Fruit fly (Drosophila melanogaster) whole organism, pupa: ENCODE measurements around the gene CG2260.

Experiments
- CG10348 ChIP-seq: fragments of 200-800 bp; sonication (Bioruptor generic); IDR thresholded peaks from 2 replicates; pipeline ENCODE4 v1.3.6; 2022; ENCODE audit warnings: missing biosample characterization, missing genetic modification characterization
- CG12605 ChIP-seq: fragments of 200-800 bp; sonication (Bioruptor generic); IDR thresholded peaks from 2 replicates; pipeline ENCODE4 v1.3.6; 2022; ENCODE audit warnings: missing biosample characterization, missing genetic modification characterization
- CG13204 ChIP-seq: fragments of 200-800 bp; sonication (Bioruptor generic); optimal IDR thresholded peaks from 2 replicates; lab custom pipeline; 2018; ENCODE audit warnings: missing biosample characterization, mild to moderate bottlenecking, missing genetic modification characterization, moderate library complexity
- CG14655 ChIP-seq: fragments of 200-800 bp; sonication (Bioruptor generic); optimal IDR thresholded peaks from 3 replicates; lab custom pipeline; 2017; ENCODE audit warnings: mild to moderate bottlenecking, missing biosample characterization, missing genetic modification reagents, missing genetic modification characterization
- CG15710 ChIP-seq: fragments of 200-800 bp; sonication (Bioruptor generic); optimal IDR thresholded peaks from 2 replicates; lab custom pipeline; 2018; ENCODE audit warnings: missing biosample characterization, mild to moderate bottlenecking, missing genetic modification characterization, moderate library complexity
- CG17806 ChIP-seq: fragments of 200-800 bp; sonication (Bioruptor generic); optimal IDR thresholded peaks from 2 replicates; lab custom pipeline; 2018; ENCODE audit warnings: missing biosample characterization, mild to moderate bottlenecking, missing genetic modification characterization, moderate library complexity
- CG32121 ChIP-seq: fragments of 200-800 bp; sonication (Bioruptor generic); IDR thresholded peaks from 2 replicates; pipeline ENCODE4 v1.3.6; 2022; ENCODE audit warnings: missing biosample characterization, missing genetic modification characterization
- CG34367 ChIP-seq: fragments of 200-800 bp; sonication (Bioruptor generic); optimal IDR thresholded peaks from 2 replicates; lab custom pipeline; 2018; ENCODE audit warnings: missing biosample characterization, mild to moderate bottlenecking, missing genetic modification characterization
- CG4496 ChIP-seq: fragments of 200-800 bp; sonication (Bioruptor generic); IDR thresholded peaks from 3 replicates; pipeline ENCODE4 v1.3.6; 2022; ENCODE audit warnings: missing biosample characterization, missing genetic modification characterization
- CG8159 ChIP-seq: fragments of 200-800 bp; sonication (Bioruptor generic); optimal IDR thresholded peaks from 3 replicates; lab custom pipeline; 2018; ENCODE audit warnings: missing biosample characterization, mild to moderate bottlenecking, missing genetic modification characterization, moderate library complexity
- CG8301 ChIP-seq: fragments of 200-800 bp; sonication (Bioruptor generic); optimal IDR thresholded peaks from 2 replicates; lab custom pipeline; 2018; ENCODE audit warnings: missing biosample characterization, mild to moderate bottlenecking, missing genetic modification characterization
- CG9948 ChIP-seq: fragments of 200-800 bp; sonication (Bioruptor generic); optimal IDR thresholded peaks from 2 replicates; lab custom pipeline; 2018; ENCODE audit warnings: missing biosample characterization, mild to moderate bottlenecking, missing genetic modification characterization, moderate library complexity
- D1 ChIP-seq: fragments of 200-800 bp; sonication (Bioruptor generic); optimal IDR thresholded peaks from 2 replicates; lab custom pipeline; 2018; ENCODE audit warnings: missing biosample characterization, mild to moderate bottlenecking, missing genetic modification characterization, moderate library complexity
- EcR ChIP-seq: fragments of 200-800 bp; sonication (Bioruptor generic); optimal IDR thresholded peaks from 3 replicates; lab custom pipeline; 2019; ENCODE audit warnings: missing biosample characterization, missing genetic modification characterization, mild to moderate bottlenecking, moderate library complexity, missing genetic modification reagents
- Ets98B ChIP-seq: fragments of 200-800 bp; sonication (Bioruptor generic); IDR thresholded peaks from 2 replicates; pipeline ENCODE4 v1.3.6; 2022; ENCODE audit warnings: missing biosample characterization, missing genetic modification characterization
- Pif1A ChIP-seq: fragments of 200-800 bp; sonication (Bioruptor generic); optimal IDR thresholded peaks from 3 replicates; lab custom pipeline; 2016; ENCODE audit warnings: missing biosample characterization, missing genetic modification characterization
- Pif1B ChIP-seq: fragments of 200-800 bp; sonication (Bioruptor generic); optimal IDR thresholded peaks from 3 replicates; lab custom pipeline; 2016; ENCODE audit warnings: missing biosample characterization, missing genetic modification characterization
- Snoo ChIP-seq: fragments of 200-800 bp; sonication (Bioruptor generic); optimal IDR thresholded peaks from 3 replicates; lab custom pipeline; 2017; ENCODE audit warnings: missing biosample characterization, mild to moderate bottlenecking, missing genetic modification characterization, inconsistent platforms
- fd96Ca ChIP-seq: fragments of 200-800 bp; sonication (Bioruptor generic); IDR thresholded peaks from 3 replicates; pipeline ENCODE4 v1.3.6; 2022; ENCODE audit warnings: missing biosample characterization, missing genetic modification characterization
- gl ChIP-seq: fragments of 200-800 bp; sonication (Bioruptor generic); optimal IDR thresholded peaks from 2 replicates; lab custom pipeline; 2018; ENCODE audit warnings: missing biosample characterization, mild to moderate bottlenecking, missing genetic modification characterization
- rn ChIP-seq: fragments of 200-800 bp; sonication (Bioruptor generic); IDR thresholded peaks from 2 replicates; pipeline ENCODE4 v1.3.6; 2022; ENCODE audit warnings: missing biosample characterization, missing genetic modification characterization

Gene CG2260

dm6 chrX:8092075-8092682 lies 28.8 kb downstream of the CG2260 start:
- TF ChIP-seq EcR (GFP tag; lab: Kevin White, UChicago) (no peak), CG32121 (peak; percentile 95), CG14655 (GFP tag; lab: Kevin White, UChicago) (peak; percentile 98), CG17806 (tag; lab: Kevin White, UChicago) (peak; percentile 95), fd96Ca (peak; percentile 72; the same call in 2 of the 3 replicates), Ets98B (GFP tag; lab: Robert Waterston, UW) (peak; percentile 93), CG8301 (tag; lab: Kevin White, UChicago) (peak; percentile 95), CG12605 (GFP tag; lab: Robert Waterston, UW) (peak; percentile 90), CG13204 (GFP tag; lab: Kevin White, UChicago) (peak; percentile 87), Snoo (tag; lab: Kevin White, UChicago) (peak; percentile 94), rn (peak; percentile 83), CG34367 (peak; percentile 92), Pif1A (GFP tag; lab: Kevin White, UChicago) (peak; percentile 91), CG10348 (GFP tag; lab: Robert Waterston, UW) (peak; percentile 85), Pif1B (GFP tag; lab: Kevin White, UChicago) (peak; percentile 93), D1 (tag; lab: Kevin White, UChicago) (peak; percentile 87), CG8159 (peak; percentile 97), CG9948 (tag; lab: Kevin White, UChicago) (peak; percentile 95), CG15710 (tag; lab: Kevin White, UChicago) (peak; percentile 97), gl (tag; lab: Kevin White, UChicago) (peak; percentile 84), CG4496 (GFP tag; lab: Robert Waterston, UW) (peak; percentile 95)
- TF ChIP-seq, all 21 proteins: peak for 20

dm6 chrX:8091017-8091620 lies 29.8 kb downstream of the CG2260 start:
- TF ChIP-seq CG15710 (tag; lab: Kevin White, UChicago) (peak; percentile 92), gl (tag; lab: Kevin White, UChicago) (peak; percentile 86), EcR (GFP tag; lab: Kevin White, UChicago) (peak; percentile 28), CG8301 (tag; lab: Kevin White, UChicago) (peak; percentile 96), fd96Ca (peak; percentile 99), CG32121 (peak; percentile 98), D1 (tag; lab: Kevin White, UChicago) (peak; percentile 83), CG9948 (tag; lab: Kevin White, UChicago) (peak; percentile 94), CG34367 (peak; percentile 95), CG13204 (GFP tag; lab: Kevin White, UChicago) (peak; percentile 84), CG8159 (peak; percentile 94), rn (peak; percentile 97), CG17806 (tag; lab: Kevin White, UChicago) (peak; percentile 95), Snoo (tag; lab: Kevin White, UChicago) (peak; percentile 94), Pif1B (GFP tag; lab: Kevin White, UChicago) (peak; percentile 97), CG14655 (GFP tag; lab: Kevin White, UChicago) (peak; percentile 97), Ets98B (GFP tag; lab: Robert Waterston, UW) (peak; percentile 99), Pif1A (GFP tag; lab: Kevin White, UChicago) (peak; percentile 96), CG10348 (GFP tag; lab: Robert Waterston, UW) (peak; percentile 91), CG4496 (GFP tag; lab: Robert Waterston, UW) (peak; percentile 99), CG12605 (GFP tag; lab: Robert Waterston, UW) (peak; percentile 98)

- TF ChIP-seq CG13204 (GFP tag; lab: Kevin White, UChicago), result no peak
- no peak for TF ChIP-seq Ets98B (GFP tag; lab: Robert Waterston, UW)
- no peak for TF ChIP-seq CG8159
- TF ChIP-seq CG34367, result no peak
- no peak for TF ChIP-seq CG12605 (GFP tag; lab: Robert Waterston, UW)
- TF ChIP-seq CG4496 (GFP tag; lab: Robert Waterston, UW), result no peak
- no peak for TF ChIP-seq CG9948 (tag; lab: Kevin White, UChicago)
- no peak for TF ChIP-seq CG14655 (GFP tag; lab: Kevin White, UChicago)
- TF ChIP-seq rn, result no peak
- no peak for TF ChIP-seq D1 (tag; lab: Kevin White, UChicago)
- no peak for TF ChIP-seq EcR (GFP tag; lab: Kevin White, UChicago)
- TF ChIP-seq gl (tag; lab: Kevin White, UChicago), result no peak
- no peak for TF ChIP-seq fd96Ca
- no peak for TF ChIP-seq CG8301 (tag; lab: Kevin White, UChicago)
- TF ChIP-seq Pif1A (GFP tag; lab: Kevin White, UChicago), result no peak
These were observed 33.8 kb downstream of the CG2260 start, which contains the start of gene CG2256 for dm6 chrX:8087113-8087512. Gene CG2256 (minus strand): TSS chrX:8087213.

- TF ChIP-seq CG10348 (GFP tag; lab: Robert Waterston, UW), result no peak
- TF ChIP-seq CG34367, result no peak
- no peak for TF ChIP-seq CG14655 (GFP tag; lab: Kevin White, UChicago)
- no peak for TF ChIP-seq Pif1A (GFP tag; lab: Kevin White, UChicago)
These were observed 39.3 kb downstream of the CG2260 start, which contains the start of gene Ldsdh1 for dm6 chrX:8081427-8082185. Gene Ldsdh1 (minus strand): TSS chrX:8081605.

- TF ChIP-seq EcR (GFP tag; lab: Kevin White, UChicago) (no peak), CG8159 (peak; percentile 4), CG13204 (GFP tag; lab: Kevin White, UChicago) (no peak), CG17806 (tag; lab: Kevin White, UChicago) (no peak), Pif1A (GFP tag; lab: Kevin White, UChicago) (no peak), CG34367 (no peak), CG9948 (tag; lab: Kevin White, UChicago) (no peak)
These were observed 40.8 kb downstream of the CG2260 start for dm6 chrX:8080174-8080573.
